Worm (Caenorhabditis elegans): ENCODE data around the gene nhr-216.

DNA sequence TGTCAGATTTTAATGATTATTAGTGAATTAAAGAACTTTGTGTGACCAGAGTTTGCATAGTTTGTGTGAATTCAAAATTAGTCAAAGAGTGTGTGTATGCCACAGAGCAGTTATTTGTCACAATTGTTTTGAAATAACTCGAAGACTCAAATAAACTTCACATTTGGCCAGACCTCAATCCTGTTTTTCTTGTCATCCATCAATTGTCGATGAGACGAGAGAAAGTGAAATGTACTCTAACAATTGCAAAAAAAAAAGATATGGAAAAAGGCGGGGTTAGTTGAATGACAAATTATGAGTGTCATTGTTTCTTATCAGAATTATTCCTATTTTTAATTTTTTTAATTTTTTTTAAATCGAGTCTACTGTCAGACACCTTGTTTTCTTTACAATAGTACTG lies 6.2 kb upstream of the nhr-216 start, which contains the start of gene T09D3.8:
- TF ChIP-seq nhr-237 (tag; optimal IDR thresholded peaks at IDR 0.05) (no peak), egl-27 (tag; optimal IDR thresholded peaks at IDR 0.05) (no peak), snpc-4 (tag; optimal IDR thresholded peaks at IDR 0.05) (no peak), lin-38 (GFP tag; IDR thresholded peaks at IDR 0.05) (no peak), ces-1 (GFP tag; optimal IDR thresholded peaks at IDR 0.05) (no peak), dmd-9 (GFP tag; IDR thresholded peaks at IDR 0.05) (no peak), ceh-28 (tag; optimal IDR thresholded peaks at IDR 0.05) (no peak), vab-7 (GFP tag; IDR thresholded peaks at IDR 0.05) (no peak), lin-13 (GFP tag; optimal IDR thresholded peaks at IDR 0.05) (no peak), hlh-11 (tag; optimal IDR thresholded peaks at IDR 0.05) (no peak), ama-1 (optimal IDR thresholded peaks at IDR 0.05) (no peak), nhr-28 (tag; optimal IDR thresholded peaks at IDR 0.05) (no peak)
